Fruit fly (Drosophila melanogaster) whole organism, wandering third instar larva: ENCODE results near the gene bor.

Source experiments
- Abd-B ChIP-seq: fragments of >200 bp; optimal IDR thresholded peaks from 2 replicates; lab custom pipeline; 2017; ENCODE audit warnings: missing biosample characterization, missing genetic modification characterization
- CG32264 ChIP-seq: fragments of 200-800 bp; sonication (Bioruptor generic); optimal IDR thresholded peaks from 2 replicates; lab custom pipeline; 2016; ENCODE audit warnings: missing biosample characterization, missing genetic modification characterization
- CG9705 ChIP-seq: fragments of 200-800 bp; sonication (Bioruptor generic); optimal IDR thresholded peaks from 2 replicates; lab custom pipeline; 2018; ENCODE audit warnings: missing biosample characterization, mild to moderate bottlenecking, missing genetic modification characterization
- CrebA ChIP-seq: fragments of 200-800 bp; sonication (Bioruptor generic); optimal IDR thresholded peaks from 2 replicates; lab custom pipeline; 2016; ENCODE audit warnings: missing biosample characterization, mild to moderate bottlenecking, missing genetic modification characterization, borderline replicate concordance
- Dif ChIP-seq: fragments of 200-275, 200-300 bp; sonication (Bioruptor generic); optimal IDR thresholded peaks from 2 replicates; lab custom pipeline; 2018; ENCODE audit warnings: missing biosample characterization, missing genetic modification characterization; ENCODE audit not compliant: partially characterized antibody
- GATAd ChIP-seq: sonication (Bioruptor generic); optimal IDR thresholded peaks from 2 replicates; lab custom pipeline; 2016; ENCODE audit warnings: missing biosample characterization, missing genetic modification characterization
- HLH106 ChIP-seq: fragments of 200-800 bp; optimal IDR thresholded peaks from 3 replicates; lab custom pipeline; 2019; ENCODE audit warnings: missing biosample characterization, mild to moderate bottlenecking, missing genetic modification characterization, moderate library complexity
- Hnf4 ChIP-seq: fragments of 200-800 bp; sonication (Bioruptor generic); optimal IDR thresholded peaks from 2 replicates; lab custom pipeline; 2016; ENCODE audit warnings: missing biosample characterization, mild to moderate bottlenecking, missing genetic modification characterization
- Hr83 ChIP-seq: fragments of 200-300 bp; sonication (Bioruptor generic); optimal IDR thresholded peaks from 2 replicates; lab custom pipeline; 2016; ENCODE audit warnings: missing biosample characterization, mild to moderate bottlenecking, missing genetic modification characterization, moderate library complexity; ENCODE audit not compliant: poor library complexity, severe bottlenecking
- Jra ChIP-seq: sonication (Bioruptor generic); optimal IDR thresholded peaks from 2 replicates; lab custom pipeline; 2016; ENCODE audit warnings: missing biosample characterization, missing genetic modification characterization
- Myc ChIP-seq: fragments of >200 bp; optimal IDR thresholded peaks from 2 replicates; lab custom pipeline; 2017
- N ChIP-seq: fragments of >200 bp; optimal IDR thresholded peaks from 2 replicates; lab custom pipeline; 2018; ENCODE audit warnings: missing biosample characterization, missing external identifiers, missing genetic modification characterization
- OdsH ChIP-seq: fragments of 200-800 bp; sonication (Bioruptor generic); optimal IDR thresholded peaks from 2 replicates; lab custom pipeline; 2016; ENCODE audit warnings: missing biosample characterization, mild to moderate bottlenecking, missing genetic modification characterization
- Rel ChIP-seq, 2 experiments: fragments of 200-800 bp; sonication (Bioruptor generic) in 1 of 2; optimal IDR thresholded peaks; 2 replicates in 1 of 2; 3 replicates in 1 of 2; lab custom pipeline; 2016 to 2019; ENCODE audit warnings: mild to moderate bottlenecking in 2 of 2, missing biosample characterization in 2 of 2, missing genetic modification characterization in 2 of 2, moderate library complexity in 1 of 2
- Sp1 ChIP-seq: fragments of 200-800 bp; sonication (Bioruptor generic); optimal IDR thresholded peaks from 3 replicates; lab custom pipeline; 2019; ENCODE audit warnings: missing biosample characterization, mild to moderate bottlenecking, missing genetic modification characterization, moderate library complexity
- Vsx2 ChIP-seq: fragments of 200-300, 225-300 bp; sonication (Bioruptor generic); optimal IDR thresholded peaks from 2 replicates; lab custom pipeline; 2018; ENCODE audit warnings: missing biosample characterization, missing genetic modification characterization; ENCODE audit not compliant: partially characterized antibody
- br ChIP-seq: fragments of 200-800 bp; sonication (Bioruptor generic); optimal IDR thresholded peaks from 2 replicates; lab custom pipeline; 2016; ENCODE audit warnings: missing biosample characterization, missing genetic modification characterization
- brk ChIP-seq: fragments of 200-800 bp; sonication (Bioruptor generic); optimal IDR thresholded peaks from 2 replicates; lab custom pipeline; 2016; ENCODE audit warnings: missing biosample characterization, mild to moderate bottlenecking, missing genetic modification characterization
- dl ChIP-seq, 2 experiments: fragments of 175-275, 200-275 bp in 1 of 2; fragments of 200-275 bp in 1 of 2; sonication (Bioruptor generic); optimal IDR thresholded peaks; lab custom pipeline; 2018; ENCODE audit warnings: mild to moderate bottlenecking in 2 of 2, missing biosample characterization in 2 of 2, missing genetic modification characterization in 2 of 2, moderate library complexity in 2 of 2; ENCODE audit not compliant: partially characterized antibody in 2 of 2, insufficient read depth in 1 of 2
- dmrt93B ChIP-seq: fragments of 200-800 bp; sonication (Bioruptor generic); optimal IDR thresholded peaks from 2 replicates; lab custom pipeline; 2018; ENCODE audit warnings: missing biosample characterization, mild to moderate bottlenecking, missing genetic modification characterization
- ey ChIP-seq: fragments of 200-800 bp; sonication (Bioruptor generic); optimal IDR thresholded peaks from 2 replicates; lab custom pipeline; 2016; ENCODE audit warnings: missing biosample characterization, missing genetic modification characterization
- foxo ChIP-seq, 2 experiments: fragments of 200-800 bp; sonication (Bioruptor generic); optimal IDR thresholded peaks; 2 replicates in 1 of 2; 3 replicates in 1 of 2; lab custom pipeline; 2016 to 2017; ENCODE audit warnings: missing biosample characterization in 2 of 2, missing genetic modification characterization in 2 of 2
- fru ChIP-seq: fragments of 200-800 bp; sonication (Bioruptor generic); optimal IDR thresholded peaks from 3 replicates; lab custom pipeline; 2016; ENCODE audit warnings: missing biosample characterization, mild to moderate bottlenecking, missing genetic modification characterization
- h ChIP-seq: fragments of 200-800 bp; sonication (Bioruptor generic); optimal IDR thresholded peaks from 3 replicates; lab custom pipeline; 2016; ENCODE audit warnings: missing biosample characterization, mild to moderate bottlenecking, missing genetic modification characterization
- jim ChIP-seq: fragments of 175-275, 200-325 bp; sonication (Bioruptor generic); optimal IDR thresholded peaks from 2 replicates; lab custom pipeline; 2016; ENCODE audit warnings: missing biosample characterization, mild to moderate bottlenecking, missing genetic modification characterization
- lola ChIP-seq: fragments of >200 bp; optimal IDR thresholded peaks from 2 replicates; lab custom pipeline; 2017; ENCODE audit warnings: missing biosample characterization, missing genetic modification characterization
- pan ChIP-seq: fragments of >200 bp; optimal IDR thresholded peaks from 2 replicates; lab custom pipeline; 2017
- psq ChIP-seq: fragments of 200-800 bp; sonication (Bioruptor generic); optimal IDR thresholded peaks from 3 replicates; lab custom pipeline; 2017; ENCODE audit warnings: missing biosample characterization, mild to moderate bottlenecking, missing genetic modification characterization, moderate library complexity
- rgr ChIP-seq: fragments of 200-800 bp; sonication (Bioruptor generic); optimal IDR thresholded peaks from 3 replicates; lab custom pipeline; 2016; ENCODE audit warnings: missing biosample characterization, mild to moderate bottlenecking, missing genetic modification characterization
- sage ChIP-seq: fragments of 200-800 bp; sonication (Bioruptor generic); optimal IDR thresholded peaks from 2 replicates; lab custom pipeline; 2016; ENCODE audit warnings: missing biosample characterization, mild to moderate bottlenecking, missing genetic modification characterization
- sv ChIP-seq: fragments of 200-800 bp; sonication (Bioruptor generic); optimal IDR thresholded peaks from 3 replicates; lab custom pipeline; 2016; ENCODE audit warnings: missing biosample characterization, missing genetic modification characterization
- tai ChIP-seq: sonication (Bioruptor generic); optimal IDR thresholded peaks from 2 replicates; lab custom pipeline; 2016; ENCODE audit warnings: missing biosample characterization, missing genetic modification characterization
- woc ChIP-seq: sonication (Bioruptor generic); optimal IDR thresholded peaks from 2 replicates; lab custom pipeline; 2016; ENCODE audit warnings: missing biosample characterization, mild to moderate bottlenecking, missing genetic modification characterization

bor gene

DNA sequence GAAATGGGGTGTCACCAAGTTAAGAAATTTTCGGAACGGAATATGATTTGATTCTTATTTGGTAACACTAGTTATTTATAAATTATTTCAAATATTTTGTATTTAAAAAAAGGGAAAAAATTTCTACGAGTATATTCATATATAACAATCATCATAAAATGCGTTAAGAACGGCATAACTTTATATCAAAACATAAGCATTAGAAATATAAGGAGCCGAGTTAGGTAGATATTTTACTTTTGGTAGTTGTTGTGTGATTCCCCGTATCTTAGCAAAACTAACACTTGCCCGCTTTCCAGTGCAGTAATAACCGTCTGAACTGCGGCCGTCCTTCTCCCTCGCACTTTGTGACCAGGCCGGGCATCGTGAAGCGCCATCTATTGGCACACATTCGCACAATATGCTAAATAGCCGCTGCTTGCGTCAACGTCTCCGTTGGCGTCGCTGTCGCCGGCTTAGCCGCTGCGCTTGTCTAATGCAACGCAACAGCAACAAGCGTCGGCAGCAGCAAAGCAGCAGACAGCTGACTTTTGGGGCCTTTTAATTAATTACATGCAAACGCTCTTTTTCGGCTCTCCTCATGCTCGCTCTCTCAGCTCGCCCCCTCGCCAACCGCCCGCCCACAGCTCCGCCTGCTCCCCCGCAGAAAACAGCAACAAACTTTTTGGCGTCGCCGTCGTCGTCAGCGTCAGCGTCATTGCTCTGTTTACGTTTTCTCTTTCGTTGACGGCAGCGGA is 19.5 kb downstream of the bor start:
- TF ChIP-seq br (GFP tag; lab: Kevin White, UChicago): no peak
- TF ChIP-seq Sp1: peak; percentile 6
- peak in 1 of 2 experiments; percentile 28 for TF ChIP-seq foxo (GFP tag; optimal IDR thresholded peaks at IDR 0.05; lab: Kevin White, UChicago)
- peak; percentile 33 for TF ChIP-seq Dif (GFP tag; lab: Kevin White, UChicago)
- no peak for TF ChIP-seq Myc (lab: Kevin White, UChicago)
- no peak for TF ChIP-seq GATAd (GFP tag; lab: Kevin White, UChicago)
- no peak for TF ChIP-seq Rel (GFP tag; optimal IDR thresholded peaks at IDR 0.05; lab: Kevin White, UChicago)
- TF ChIP-seq Rel (tag; optimal IDR thresholded peaks at IDR 0.05; lab: Kevin White, UChicago): peak; percentile 55

DNA sequence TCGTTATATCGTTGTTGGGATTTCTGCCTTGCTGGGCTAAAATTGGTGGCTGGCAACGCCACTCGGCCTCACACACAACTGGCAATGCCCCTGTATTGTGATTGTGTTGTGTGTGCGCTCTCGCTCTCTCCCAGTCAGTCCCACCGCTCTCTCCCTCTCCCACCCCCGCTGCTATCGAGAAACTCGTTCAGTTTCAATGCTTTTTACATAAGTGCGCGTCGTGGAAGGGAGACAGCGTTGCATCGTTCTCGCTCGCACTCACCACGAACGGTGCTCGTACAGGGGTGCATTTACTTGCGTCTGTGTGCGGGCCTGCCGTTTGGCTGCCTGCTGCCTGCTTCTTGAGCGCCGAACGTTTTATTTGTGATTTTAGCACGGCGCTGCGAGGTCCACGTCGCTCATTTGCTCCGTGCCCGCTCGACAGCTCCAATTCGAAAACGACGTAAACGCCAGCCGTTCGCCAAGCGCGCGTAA is 21.4 kb downstream of the bor start:
- TF ChIP-seq Jra (GFP tag; lab: Kevin White, UChicago) (peak; percentile 89), lola (GFP tag; lab: Kevin White, UChicago) (no peak), foxo (GFP tag; optimal IDR thresholded peaks at IDR 0.05; lab: Kevin White, UChicago) (peak; percentile 47 to 70), dl (GFP tag; optimal IDR thresholded peaks at IDR 0.05; lab: Kevin White, UChicago; ENCODE audit: insufficient read depth in 1 of 2, partially characterized antibody in 2 of 2) (peak; percentile 80 to 89), Hnf4 (GFP tag; lab: Kevin White, UChicago) (peak; percentile 75), Rel (GFP tag; optimal IDR thresholded peaks at IDR 0.05; lab: Kevin White, UChicago) (no peak), Rel (tag; optimal IDR thresholded peaks at IDR 0.05; lab: Kevin White, UChicago) (peak; percentile 94), Vsx2 (no peak), woc (GFP tag; lab: Kevin White, UChicago) (peak; percentile 64), br (GFP tag; lab: Kevin White, UChicago) (peak; percentile 79), Hr83 (GFP tag; lab: Kevin White, UChicago) (peak; percentile 97), CrebA (peak; percentile 83), Sp1 (peak; percentile 63), CG32264 (GFP tag; lab: Kevin White, UChicago) (peak; percentile 27), GATAd (GFP tag; lab: Kevin White, UChicago) (no peak), fru (GFP tag; lab: Kevin White, UChicago) (peak; percentile 73), pan (lab: Kevin White, UChicago) (no peak), OdsH (GFP tag; lab: Kevin White, UChicago) (peak; percentile 55), jim (GFP tag; lab: Kevin White, UChicago) (peak; percentile 84), dmrt93B (no peak), Dif (GFP tag; lab: Kevin White, UChicago) (peak; percentile 90), tai (GFP tag; lab: Kevin White, UChicago) (peak; percentile 55), psq (GFP tag; lab: Kevin White, UChicago) (peak; percentile 95), h (GFP tag; lab: Kevin White, UChicago) (peak; percentile 94), N (GFP tag; lab: Kevin White, UChicago) (peak; percentile 42), sage (no peak), HLH106 (peak; percentile 33), ey (GFP tag; lab: Kevin White, UChicago) (no peak), Myc (lab: Kevin White, UChicago) (no peak), rgr (GFP tag; lab: Kevin White, UChicago) (peak; percentile 57)

DNA sequence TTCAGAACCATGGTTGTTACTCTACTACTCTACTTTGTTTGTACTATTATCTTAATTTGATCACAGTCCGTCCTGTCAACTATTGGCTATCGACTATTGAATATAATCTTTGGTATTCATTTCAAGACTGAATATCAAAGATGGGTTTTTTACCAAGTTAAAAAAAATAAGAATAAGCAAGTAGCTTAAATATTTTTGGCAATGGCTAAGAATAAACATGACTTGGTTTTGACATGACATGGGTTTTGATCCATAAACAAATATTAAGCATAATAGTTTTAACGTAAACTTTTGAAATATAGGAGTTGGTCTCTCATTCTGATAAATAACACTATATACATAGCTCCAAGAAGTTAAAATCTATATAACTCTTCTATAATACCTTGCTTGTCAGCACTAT is 22.1 kb downstream of the bor start:
- no peak for TF ChIP-seq sv (GFP tag; lab: Kevin White, UChicago)
- TF ChIP-seq foxo (GFP tag; optimal IDR thresholded peaks at IDR 0.05; lab: Kevin White, UChicago): no peak
- TF ChIP-seq Hnf4 (GFP tag; lab: Kevin White, UChicago): no peak
- no peak for TF ChIP-seq Rel (GFP tag; optimal IDR thresholded peaks at IDR 0.05; lab: Kevin White, UChicago)
- TF ChIP-seq Rel (tag; optimal IDR thresholded peaks at IDR 0.05; lab: Kevin White, UChicago): no peak
- no peak for TF ChIP-seq CrebA
- no peak for TF ChIP-seq ey (GFP tag; lab: Kevin White, UChicago)
- no peak for TF ChIP-seq Vsx2
- TF ChIP-seq CG32264 (GFP tag; lab: Kevin White, UChicago): no peak
- TF ChIP-seq OdsH (GFP tag; lab: Kevin White, UChicago): no peak
- no peak for TF ChIP-seq Abd-B
- no peak for TF ChIP-seq dmrt93B
- no peak for TF ChIP-seq lola (GFP tag; lab: Kevin White, UChicago)
- no peak for TF ChIP-seq CG9705 (GFP tag; lab: Kevin White, UChicago)
- no peak for TF ChIP-seq tai (GFP tag; lab: Kevin White, UChicago)
- TF ChIP-seq br (GFP tag; lab: Kevin White, UChicago): no peak
- TF ChIP-seq pan (lab: Kevin White, UChicago): no peak
- no peak for TF ChIP-seq brk (GFP tag; lab: Kevin White, UChicago)
- no peak for TF ChIP-seq sage
- TF ChIP-seq N (GFP tag; lab: Kevin White, UChicago): no peak
